Fruit fly (Drosophila melanogaster) whole organism, embryonic: Measurements from ENCODE around the gene Uba5.

Experiments
- Asciz ChIP-seq: fragments of 200-800 bp; sonication (Bioruptor generic); optimal IDR thresholded peaks from 2 replicates; lab custom pipeline; 2017; ENCODE audit warnings: missing biosample characterization, mild to moderate bottlenecking, missing genetic modification characterization, missing genetic modification reagents
- B-H1 ChIP-seq: fragments of 200-800 bp; sonication (Bioruptor generic); IDR thresholded peaks from 3 replicates; pipeline ENCODE4 v1.3.6; 2022; ENCODE audit warnings: missing biosample characterization, missing genetic modification characterization
- B-H2 ChIP-seq: fragments of 200-800 bp; sonication (Bioruptor generic); optimal IDR thresholded peaks from 2 replicates; lab custom pipeline; 2018; ENCODE audit warnings: missing biosample characterization, mild to moderate bottlenecking, missing genetic modification characterization
- Blimp-1 ChIP-seq: fragments of 200-800 bp; sonication (Bioruptor generic); optimal IDR thresholded peaks from 3 replicates; lab custom pipeline; 2018; ENCODE audit warnings: missing biosample characterization, missing genetic modification characterization, mild to moderate bottlenecking, moderate library complexity, missing genetic modification reagents
- CG1024 ChIP-seq: fragments of 200-800 bp; sonication (Bioruptor generic); IDR thresholded peaks from 2 replicates; pipeline ENCODE4 v1.3.6; 2022; ENCODE audit warnings: missing biosample characterization, missing genetic modification characterization
- CG10431 ChIP-seq: fragments of 200-800 bp; sonication (Bioruptor generic); optimal IDR thresholded peaks from 3 replicates; lab custom pipeline; 2018; ENCODE audit warnings: missing biosample characterization, mild to moderate bottlenecking, missing genetic modification characterization
- CG11247 ChIP-seq: fragments of 200-800 bp; sonication (Bioruptor generic); IDR thresholded peaks from 2 replicates; pipeline ENCODE4 v1.3.6; 2022; ENCODE audit warnings: missing biosample characterization, missing genetic modification characterization
- CG11723 ChIP-seq: fragments of 200-800 bp; sonication (Bioruptor generic); optimal IDR thresholded peaks from 2 replicates; lab custom pipeline; 2017; ENCODE audit warnings: missing biosample characterization, mild to moderate bottlenecking, missing genetic modification characterization
- CG1233 ChIP-seq: fragments of 200-800 bp; sonication (Bioruptor generic); optimal IDR thresholded peaks from 4 replicates; lab custom pipeline; 2018; ENCODE audit warnings: missing biosample characterization, mild to moderate bottlenecking, missing genetic modification characterization
- CG12391 ChIP-seq: fragments of 200-800 bp; sonication (Bioruptor generic); optimal IDR thresholded peaks from 3 replicates; lab custom pipeline; 2018; ENCODE audit warnings: missing biosample characterization, mild to moderate bottlenecking, missing genetic modification characterization, moderate library complexity
- CG12942 ChIP-seq: fragments of 200-800 bp; sonication (Bioruptor generic); optimal IDR thresholded peaks from 3 replicates; lab custom pipeline; 2016; ENCODE audit warnings: missing biosample characterization, missing genetic modification characterization
- CG16779 ChIP-seq: fragments of 200-800 bp; sonication (Bioruptor generic); IDR thresholded peaks from 2 replicates; pipeline ENCODE4 v1.3.6; 2022; ENCODE audit warnings: missing biosample characterization, missing genetic modification characterization
- CG30431 ChIP-seq: fragments of 200-800 bp; sonication (Bioruptor generic); optimal IDR thresholded peaks from 2 replicates; lab custom pipeline; 2017; ENCODE audit warnings: missing biosample characterization, missing genetic modification characterization
- CG3281 ChIP-seq: fragments of 200-800 bp; sonication (Bioruptor generic); optimal IDR thresholded peaks from 3 replicates; lab custom pipeline; 2017; ENCODE audit warnings: missing biosample characterization, mild to moderate bottlenecking, missing genetic modification characterization
- CG5180 ChIP-seq: fragments of 200-800 bp; sonication (Bioruptor generic); optimal IDR thresholded peaks from 3 replicates; lab custom pipeline; 2017; ENCODE audit warnings: missing biosample characterization, missing genetic modification characterization, mild to moderate bottlenecking, moderate library complexity, missing genetic modification reagents
- CG6813 ChIP-seq: fragments of 200-800 bp; sonication (Bioruptor generic); optimal IDR thresholded peaks from 2 replicates; lab custom pipeline; 2017; ENCODE audit warnings: missing biosample characterization, missing genetic modification characterization, mild to moderate bottlenecking, moderate library complexity, missing genetic modification reagents
- CG9609 ChIP-seq: fragments of 200-800 bp; sonication (Bioruptor generic); optimal IDR thresholded peaks from 3 replicates; lab custom pipeline; 2016; ENCODE audit warnings: missing biosample characterization, missing genetic modification characterization
- CHES-1-like ChIP-seq: fragments of 200-800 bp; sonication (Bioruptor generic); optimal IDR thresholded peaks from 2 replicates; lab custom pipeline; 2016; ENCODE audit warnings: missing biosample characterization, missing genetic modification characterization
- Drgx ChIP-seq: fragments of 200-800 bp; sonication (Bioruptor generic); IDR thresholded peaks from 2 replicates; pipeline ENCODE4 v1.3.6; 2022; ENCODE audit warnings: missing biosample characterization, missing genetic modification characterization
- Ets97D ChIP-seq: fragments of 200-800 bp; sonication (Bioruptor generic); optimal IDR thresholded peaks from 3 replicates; lab custom pipeline; 2016; ENCODE audit warnings: missing biosample characterization, missing genetic modification characterization
- Hmr ChIP-seq: fragments of 200-800 bp; sonication (Bioruptor generic); optimal IDR thresholded peaks from 3 replicates; lab custom pipeline; 2017; ENCODE audit warnings: mild to moderate bottlenecking, missing biosample characterization, missing genetic modification reagents, missing genetic modification characterization
- Lhr ChIP-seq: fragments of 200-800 bp; sonication (Bioruptor generic); optimal IDR thresholded peaks from 3 replicates; lab custom pipeline; 2017; ENCODE audit warnings: mild to moderate bottlenecking, missing biosample characterization, missing genetic modification reagents, missing genetic modification characterization
- Lpt ChIP-seq: fragments of >200 bp; optimal IDR thresholded peaks from 2 replicates; lab custom pipeline; 2018; ENCODE audit warnings: missing biosample characterization, missing genetic modification characterization
- Mes4 ChIP-seq: fragments of 200-800 bp; sonication (Bioruptor generic); optimal IDR thresholded peaks from 2 replicates; lab custom pipeline; 2016; ENCODE audit warnings: missing biosample characterization, missing genetic modification characterization
- NC2α ChIP-seq: fragments of 200-800 bp; sonication (Bioruptor generic); optimal IDR thresholded peaks from 2 replicates; lab custom pipeline; 2016; ENCODE audit warnings: missing biosample characterization, missing genetic modification characterization
- Nf-YA ChIP-seq: fragments of 200-800 bp; sonication (Bioruptor generic); IDR thresholded peaks from 2 replicates; pipeline ENCODE4 v1.3.6; 2022; ENCODE audit warnings: missing biosample characterization, missing genetic modification characterization
- PHDP ChIP-seq: fragments of 200-800 bp; sonication (Bioruptor generic); optimal IDR thresholded peaks from 3 replicates; lab custom pipeline; 2018; ENCODE audit warnings: missing biosample characterization, mild to moderate bottlenecking, missing genetic modification characterization, moderate library complexity
- Sin3A ChIP-seq: fragments of >200 bp; optimal IDR thresholded peaks from 2 replicates; lab custom pipeline; 2018
- abd-A ChIP-seq: fragments of 200-800 bp; sonication (Bioruptor generic); optimal IDR thresholded peaks from 3 replicates; lab custom pipeline; 2019; ENCODE audit warnings: missing biosample characterization, mild to moderate bottlenecking, missing genetic modification characterization, moderate library complexity
- bigmax ChIP-seq: fragments of 200-800 bp; sonication (Bioruptor generic); optimal IDR thresholded peaks from 2 replicates; lab custom pipeline; 2018; ENCODE audit warnings: missing biosample characterization, mild to moderate bottlenecking, missing genetic modification characterization
- cad ChIP-seq: fragments of >200 bp; optimal IDR thresholded peaks from 2 replicates; lab custom pipeline; 2017; ENCODE audit warnings: missing biosample characterization, missing genetic modification characterization
- croc ChIP-seq: fragments of 200-800 bp; sonication (Bioruptor generic); conservative IDR thresholded peaks from 3 replicates; pipeline ENCODE4 v1.3.6; 2022; ENCODE audit warnings: missing biosample characterization, missing genetic modification characterization
- cwo ChIP-seq: fragments of 200-800 bp; sonication (Bioruptor generic); optimal IDR thresholded peaks from 3 replicates; lab custom pipeline; 2017; ENCODE audit warnings: missing biosample characterization, missing genetic modification characterization, mild to moderate bottlenecking, moderate library complexity, missing genetic modification reagents
- dpn ChIP-seq, 2 experiments: fragments of 200-800 bp; sonication (Bioruptor generic); optimal IDR thresholded peaks; 3 replicates each; lab custom pipeline; 2016; ENCODE audit warnings: missing biosample characterization in 2 of 2, missing genetic modification characterization in 2 of 2
- esg ChIP-seq: fragments of 200-800 bp; sonication (Bioruptor generic); conservative IDR thresholded peaks from 2 replicates; pipeline ENCODE4 v1.3.6; 2022; ENCODE audit warnings: missing biosample characterization, missing genetic modification characterization
- gce ChIP-seq: fragments of 200-800 bp; sonication (Bioruptor generic); IDR thresholded peaks from 3 replicates; pipeline ENCODE4 v1.3.6; 2022; ENCODE audit warnings: missing biosample characterization, missing genetic modification characterization
- gsb ChIP-seq: fragments of 200-800 bp; sonication (Bioruptor generic); IDR thresholded peaks from 2 replicates; pipeline ENCODE4 v1.3.6; 2022; ENCODE audit warnings: missing biosample characterization, missing genetic modification characterization
- gt ChIP-seq: fragments of 200-800 bp; sonication (Bioruptor generic); IDR thresholded peaks from 2 replicates; pipeline ENCODE4 v1.3.6; 2022; ENCODE audit warnings: missing biosample characterization, missing genetic modification characterization
- h ChIP-seq: fragments of >200 bp; optimal IDR thresholded peaks from 2 replicates; lab custom pipeline; 2017
- hb ChIP-seq: fragments of 200-800 bp; sonication (Bioruptor generic); IDR thresholded peaks from 3 replicates; pipeline ENCODE4 v1.3.6; 2022; ENCODE audit warnings: missing biosample characterization, missing genetic modification characterization; ENCODE audit not compliant: partially characterized antibody
- insv ChIP-seq, 2 experiments: fragments of 200-800 bp; sonication (Bioruptor generic); optimal IDR thresholded peaks; 3 replicates each; lab custom pipeline; 2016 to 2018; ENCODE audit warnings: missing biosample characterization in 2 of 2, missing genetic modification characterization in 2 of 2
- jumu ChIP-seq: fragments of 200-800 bp; sonication (Bioruptor generic); optimal IDR thresholded peaks from 3 replicates; lab custom pipeline; 2016; ENCODE audit warnings: missing biosample characterization, missing genetic modification characterization
- mld ChIP-seq: fragments of 200-800 bp; sonication (Bioruptor generic); IDR thresholded peaks from 3 replicates; pipeline ENCODE4 v1.3.6; 2022; ENCODE audit warnings: missing biosample characterization, missing genetic modification characterization; ENCODE audit not compliant: partially characterized antibody
- onecut ChIP-seq: fragments of 200-800 bp; sonication (Bioruptor generic); IDR thresholded peaks from 2 replicates; pipeline ENCODE4 v1.3.6; 2022; ENCODE audit warnings: missing biosample characterization, missing genetic modification characterization
- pb ChIP-seq: fragments of 200-800 bp; sonication (Bioruptor generic); optimal IDR thresholded peaks from 3 replicates; lab custom pipeline; 2016; ENCODE audit warnings: missing biosample characterization, missing genetic modification characterization
- repo ChIP-seq: fragments of 200-800 bp; sonication (Bioruptor generic); optimal IDR thresholded peaks from 2 replicates; lab custom pipeline; 2016; ENCODE audit warnings: missing biosample characterization, missing genetic modification characterization
- sens ChIP-seq: fragments of 200-800 bp; sonication (Bioruptor generic); peaks from one replicate; lab custom pipeline; 2016; ENCODE audit warnings: missing biosample characterization, missing genetic modification characterization
- sima ChIP-seq: fragments of 200-800 bp; sonication (Bioruptor generic); optimal IDR thresholded peaks from 2 replicates; lab custom pipeline; 2016; ENCODE audit warnings: missing biosample characterization, missing genetic modification characterization
- slbo ChIP-seq: fragments of 200-800 bp; sonication (Bioruptor generic); IDR thresholded peaks from 2 replicates; pipeline ENCODE4 v1.3.6; 2022; ENCODE audit warnings: missing biosample characterization, missing genetic modification characterization
- tna ChIP-seq: fragments of 200-800 bp; sonication (Bioruptor generic); IDR thresholded peaks from 2 replicates; pipeline ENCODE4 v1.3.6; 2022; ENCODE audit warnings: missing biosample characterization, missing genetic modification characterization; ENCODE audit not compliant: partially characterized antibody
- zf30C ChIP-seq: fragments of 200-800 bp; sonication (Bioruptor generic); optimal IDR thresholded peaks from 3 replicates; lab custom pipeline; 2018; ENCODE audit warnings: missing biosample characterization, mild to moderate bottlenecking, missing genetic modification characterization

The Uba5 gene

DNA sequence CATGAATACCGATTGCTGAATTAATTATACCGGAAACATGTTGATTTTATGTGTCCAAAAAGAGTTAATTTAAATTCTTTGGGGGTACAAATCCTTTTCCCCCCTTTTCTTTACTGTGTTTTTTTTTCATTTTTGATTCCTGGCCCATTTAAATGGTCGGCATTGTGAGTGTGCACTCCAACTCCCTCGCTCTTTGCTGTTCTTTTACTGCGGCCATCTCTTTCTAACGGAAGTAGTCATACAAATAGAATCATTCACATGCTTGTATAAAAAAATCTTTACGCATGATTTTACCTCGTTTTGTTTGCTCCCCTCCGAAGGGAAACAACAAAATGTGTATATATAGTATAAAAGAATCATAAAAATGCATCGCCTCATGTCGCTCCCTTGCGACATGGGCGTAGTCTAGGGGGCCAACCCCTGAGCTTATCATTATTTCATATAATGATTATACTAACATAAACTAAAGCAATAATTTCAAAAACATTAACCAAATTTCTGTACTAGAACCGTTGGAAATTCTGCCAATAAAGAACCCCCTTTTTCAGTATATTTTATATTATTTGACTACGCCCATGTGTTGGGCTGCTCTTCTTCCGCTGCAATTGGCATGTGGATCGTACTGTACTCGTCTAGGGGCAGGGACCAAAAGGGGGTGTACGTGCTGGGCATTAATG, 44.8 kb downstream of the Uba5 start (continued):
- TF ChIP-seq croc = peak; percentile 82
- no peak for TF ChIP-seq tna (GFP tag; lab: Robert Waterston, UW)
- peak; percentile 80 for TF ChIP-seq CG10431 (GFP tag; lab: Kevin White, UChicago)
- TF ChIP-seq Lpt (GFP tag; lab: Kevin White, UChicago) = no peak
- TF ChIP-seq CG30431 (GFP tag; lab: Kevin White, UChicago) = peak; percentile 68
- peak; percentile 60 for TF ChIP-seq CG5180 (GFP tag; lab: Kevin White, UChicago)
- peak; percentile 79 for TF ChIP-seq Drgx (GFP tag; lab: Robert Waterston, UW)
- peak; percentile 59; the same call in 1 of the 2 replicates for TF ChIP-seq CG11247 (GFP tag; lab: Robert Waterston, UW)
- peak; percentile 89 for TF ChIP-seq Blimp-1 (GFP tag; lab: Kevin White, UChicago)
- peak; percentile 73 for TF ChIP-seq CG6813
- TF ChIP-seq CG3281 (GFP tag; lab: Kevin White, UChicago) = peak; percentile 7
- TF ChIP-seq cad = no peak
- TF ChIP-seq gsb (GFP tag; lab: Robert Waterston, UW) = no peak
- TF ChIP-seq CG16779 (GFP tag; lab: Robert Waterston, UW) = no peak
- TF ChIP-seq B-H2 (GFP tag; lab: Kevin White, UChicago) = no peak
- TF ChIP-seq B-H1 (GFP tag; lab: Robert Waterston, UW) = peak; percentile 28; the same call in 1 of the 3 replicates
- TF ChIP-seq Hmr (GFP tag; lab: Kevin White, UChicago) = peak; percentile 28
- no peak for TF ChIP-seq pb
- TF ChIP-seq CG1233 (GFP tag; lab: Kevin White, UChicago) = peak; percentile 64
- TF ChIP-seq sens (GFP tag; lab: Kevin White, UChicago) = peak; percentile 97
- peak; percentile 74 for TF ChIP-seq Asciz (GFP tag; lab: Kevin White, UChicago)
- no peak for TF ChIP-seq repo (GFP tag; lab: Kevin White, UChicago)
- peak; percentile 31 for TF ChIP-seq CG12942 (GFP tag; lab: Kevin White, UChicago)
- TF ChIP-seq CG11723 = peak; percentile 58
- no peak for TF ChIP-seq insv (GFP tag; optimal IDR thresholded peaks at IDR 0.05; lab: Kevin White, UChicago)
- no peak for TF ChIP-seq zf30C (GFP tag; lab: Kevin White, UChicago)
- TF ChIP-seq cwo (GFP tag; lab: Kevin White, UChicago) = peak; percentile 15
- TF ChIP-seq sima (GFP tag; lab: Kevin White, UChicago) = no peak
- peak; percentile 21 for TF ChIP-seq jumu (GFP tag; lab: Kevin White, UChicago)
- TF ChIP-seq esg (GFP tag; lab: Robert Waterston, UW) = peak; percentile 56
- peak; percentile 48; the same call in 1 of the 2 replicates for TF ChIP-seq Nf-YA (GFP tag; lab: Robert Waterston, UW)
- peak; percentile 75 for TF ChIP-seq CG1024 (GFP tag; lab: Robert Waterston, UW)
- no peak for TF ChIP-seq h
- TF ChIP-seq Mes4 = peak; percentile 18
- TF ChIP-seq bigmax = no peak
- no peak for TF ChIP-seq NC2α
- TF ChIP-seq dpn (GFP tag; optimal IDR thresholded peaks at IDR 0.05; lab: Kevin White, UChicago) = peak; percentile 41 to 64
- peak; percentile 81 for TF ChIP-seq CG12391 (tag; lab: Kevin White, UChicago)
- TF ChIP-seq abd-A (tag; lab: Kevin White, UChicago) = no peak
- no peak for TF ChIP-seq hb (GFP tag; lab: Robert Waterston, UW)
- TF ChIP-seq slbo (GFP tag; lab: Robert Waterston, UW) = peak; percentile 33; the same call in 1 of the 2 replicates
- peak; percentile 78 for TF ChIP-seq onecut
- no peak for TF ChIP-seq CG9609 (GFP tag; lab: Kevin White, UChicago)
- TF ChIP-seq CHES-1-like (GFP tag; lab: Kevin White, UChicago) = no peak
- peak; percentile 48; the same call in 1 of the 2 replicates for TF ChIP-seq gt
- peak; percentile 62 for TF ChIP-seq Lhr (GFP tag; lab: Kevin White, UChicago)
- no peak for TF ChIP-seq Sin3A (lab: Kevin White, UChicago)
- peak; percentile 13 for TF ChIP-seq Ets97D (GFP tag; lab: Kevin White, UChicago)
- TF ChIP-seq PHDP (tag; lab: Kevin White, UChicago) = peak; percentile 78
- no peak for TF ChIP-seq mld
- peak; percentile 62; the same call in 1 of the 3 replicates for TF ChIP-seq gce (GFP tag; lab: Robert Waterston, UW)
